Fruit fly (Drosophila melanogaster) whole organism, prepupa: ENCODE results near the gene CG32313.

Experiments
- Blimp-1 ChIP-seq: fragments of 200-800 bp; sonication (Bioruptor generic); optimal IDR thresholded peaks from 3 replicates; lab custom pipeline; 2017; ENCODE audit warnings: missing biosample characterization, missing genetic modification characterization, mild to moderate bottlenecking, moderate library complexity, missing genetic modification reagents
- CG10631 ChIP-seq: fragments of 200-800 bp; sonication (Bioruptor generic); optimal IDR thresholded peaks from 2 replicates; lab custom pipeline; 2016; ENCODE audit warnings: missing biosample characterization, missing genetic modification characterization
- CG10669 ChIP-seq: fragments of 200-800 bp; sonication (Bioruptor generic); optimal IDR thresholded peaks from 3 replicates; lab custom pipeline; 2018; ENCODE audit warnings: missing biosample characterization, mild to moderate bottlenecking, missing genetic modification characterization, moderate library complexity
- CG11294 ChIP-seq: fragments of 200-800 bp; sonication (Bioruptor generic); IDR thresholded peaks from 2 replicates; pipeline ENCODE4 v1.3.6; 2022; ENCODE audit warnings: missing biosample characterization, missing genetic modification characterization
- CG11762 ChIP-seq: fragments of 200-800 bp; sonication (Bioruptor generic); optimal IDR thresholded peaks from 3 replicates; lab custom pipeline; 2016; ENCODE audit warnings: missing biosample characterization, missing genetic modification characterization; ENCODE audit not compliant: insufficient read depth
- CG11902 ChIP-seq: fragments of 200-800 bp; sonication (Bioruptor generic); optimal IDR thresholded peaks from 3 replicates; lab custom pipeline; 2016; ENCODE audit warnings: missing biosample characterization, missing genetic modification characterization
- CG15336 ChIP-seq: fragments of 200-800 bp; sonication (Bioruptor generic); IDR thresholded peaks from 2 replicates; pipeline ENCODE4 v1.3.6; 2022; ENCODE audit warnings: missing biosample characterization, missing genetic modification characterization
- CG1621 ChIP-seq: fragments of 200-800 bp; sonication (Bioruptor generic); optimal IDR thresholded peaks from 3 replicates; lab custom pipeline; 2018; ENCODE audit warnings: missing biosample characterization, mild to moderate bottlenecking, missing genetic modification characterization
- CG16779 ChIP-seq: fragments of 200-800 bp; sonication (Bioruptor generic); optimal IDR thresholded peaks from 3 replicates; lab custom pipeline; 2017; ENCODE audit warnings: missing biosample characterization, mild to moderate bottlenecking, missing genetic modification characterization
- CG31627 ChIP-seq: fragments of 200-800 bp; sonication (Bioruptor generic); optimal IDR thresholded peaks from 3 replicates; lab custom pipeline; 2016; ENCODE audit warnings: missing biosample characterization, missing genetic modification characterization
- CG32006 ChIP-seq: fragments of 200-800 bp; sonication (Bioruptor generic); optimal IDR thresholded peaks from 3 replicates; lab custom pipeline; 2017; ENCODE audit warnings: missing biosample characterization, mild to moderate bottlenecking, missing genetic modification characterization
- CG3919 ChIP-seq: fragments of 200-800 bp; sonication (Bioruptor generic); optimal IDR thresholded peaks from 3 replicates; lab custom pipeline; 2016; ENCODE audit warnings: missing biosample characterization, missing genetic modification characterization
- CG4318 ChIP-seq: fragments of 200-800 bp; sonication (Bioruptor generic); optimal IDR thresholded peaks from 3 replicates; lab custom pipeline; 2017; ENCODE audit warnings: missing biosample characterization, mild to moderate bottlenecking, missing genetic modification characterization
- CG6163 ChIP-seq: fragments of 200-800 bp; sonication (Bioruptor generic); IDR thresholded peaks from 3 replicates; pipeline ENCODE4 v1.3.6; 2022; ENCODE audit warnings: missing biosample characterization, missing genetic modification characterization
- CG6276 ChIP-seq: fragments of 200-800 bp; sonication (Bioruptor generic); optimal IDR thresholded peaks from 2 replicates; lab custom pipeline; 2017; ENCODE audit warnings: missing biosample characterization, mild to moderate bottlenecking, missing genetic modification characterization
- CG6808 ChIP-seq: fragments of 200-800 bp; sonication (Bioruptor generic); optimal IDR thresholded peaks from 3 replicates; lab custom pipeline; 2017; ENCODE audit warnings: missing biosample characterization, missing genetic modification characterization, mild to moderate bottlenecking, moderate library complexity, missing genetic modification reagents
- CG6854 ChIP-seq: fragments of 200-800 bp; sonication (Bioruptor generic); optimal IDR thresholded peaks from 2 replicates; lab custom pipeline; 2017; ENCODE audit warnings: missing biosample characterization, mild to moderate bottlenecking, missing genetic modification characterization
- CG7368 ChIP-seq: fragments of 200-800 bp; sonication (Bioruptor generic); optimal IDR thresholded peaks from 3 replicates; lab custom pipeline; 2016; ENCODE audit warnings: missing biosample characterization, missing genetic modification characterization
- CG8119 ChIP-seq: fragments of 200-800 bp; sonication (Bioruptor generic); IDR thresholded peaks from 3 replicates; pipeline ENCODE4 v1.3.6; 2022; ENCODE audit warnings: missing biosample characterization, missing genetic modification characterization
- CG8319 ChIP-seq: fragments of 200-800 bp; sonication (Bioruptor generic); optimal IDR thresholded peaks from 3 replicates; lab custom pipeline; 2016; ENCODE audit warnings: missing biosample characterization, missing genetic modification characterization
- CG8632 ChIP-seq: fragments of 200-800 bp; sonication (Bioruptor generic); optimal IDR thresholded peaks from 3 replicates; lab custom pipeline; 2016; ENCODE audit warnings: missing biosample characterization, missing genetic modification characterization
- CG9139 ChIP-seq: fragments of 200-800 bp; sonication (Bioruptor generic); optimal IDR thresholded peaks from 3 replicates; lab custom pipeline; 2017; ENCODE audit warnings: missing biosample characterization, mild to moderate bottlenecking, missing genetic modification characterization
- Eip78C ChIP-seq: fragments of 200-800 bp; sonication (Bioruptor generic); peaks from one replicate; lab custom pipeline; 2016; ENCODE audit warnings: missing biosample characterization, missing genetic modification characterization
- Eip93F ChIP-seq: fragments of 200-800 bp; sonication (Bioruptor generic); optimal IDR thresholded peaks from 2 replicates; lab custom pipeline; 2016; ENCODE audit warnings: missing biosample characterization, mild to moderate bottlenecking, missing genetic modification characterization
- Ets21C ChIP-seq: fragments of 200-800 bp; sonication (Bioruptor generic); optimal IDR thresholded peaks from 3 replicates; lab custom pipeline; 2016; ENCODE audit warnings: missing biosample characterization, missing genetic modification characterization
- Ets96B ChIP-seq: fragments of 200-800 bp; optimal IDR thresholded peaks from 2 replicates; lab custom pipeline; 2019; ENCODE audit warnings: missing biosample characterization, mild to moderate bottlenecking, missing genetic modification characterization, moderate library complexity
- Gug ChIP-seq: fragments of 200-800 bp; sonication (Bioruptor generic); IDR thresholded peaks from 2 replicates; pipeline ENCODE4 v1.3.6; 2022; ENCODE audit warnings: missing biosample characterization, missing genetic modification characterization
- Hr38 ChIP-seq: sonication (Bioruptor generic); optimal IDR thresholded peaks from 2 replicates; lab custom pipeline; 2016; ENCODE audit warnings: missing biosample characterization, missing genetic modification characterization
- Hr39 ChIP-seq: fragments of 200-800 bp; sonication (Bioruptor generic); optimal IDR thresholded peaks from 2 replicates; lab custom pipeline; 2016; ENCODE audit warnings: missing biosample characterization, missing genetic modification characterization
- Hr4 ChIP-seq: fragments of 200-800 bp; sonication (Bioruptor generic); optimal IDR thresholded peaks from 3 replicates; lab custom pipeline; 2016; ENCODE audit warnings: missing biosample characterization, missing genetic modification characterization
- Lpt ChIP-seq: fragments of 200-800 bp; sonication (Bioruptor generic); optimal IDR thresholded peaks from 3 replicates; lab custom pipeline; 2016; ENCODE audit warnings: missing biosample characterization, missing genetic modification characterization
- Met ChIP-seq: fragments of 200-800 bp; sonication (Bioruptor generic); optimal IDR thresholded peaks from 3 replicates; lab custom pipeline; 2016; ENCODE audit warnings: missing biosample characterization, missing genetic modification characterization
- OdsH ChIP-seq: fragments of 200-800 bp; sonication (Bioruptor generic); optimal IDR thresholded peaks from 3 replicates; lab custom pipeline; 2016; ENCODE audit warnings: missing biosample characterization, missing genetic modification characterization
- Sox102F ChIP-seq: fragments of 200-800 bp; sonication (Bioruptor generic); optimal IDR thresholded peaks from 2 replicates; lab custom pipeline; 2016; ENCODE audit warnings: missing biosample characterization, mild to moderate bottlenecking, missing genetic modification characterization
- Sox15 ChIP-seq: fragments of 200-800 bp; sonication (Bioruptor generic); optimal IDR thresholded peaks from 3 replicates; lab custom pipeline; 2016; ENCODE audit warnings: missing biosample characterization, missing genetic modification characterization
- achi ChIP-seq: fragments of 200-800 bp; sonication (Bioruptor generic); optimal IDR thresholded peaks from 3 replicates; lab custom pipeline; 2016; ENCODE audit warnings: missing biosample characterization, missing genetic modification characterization
- cyc ChIP-seq: fragments of 200-800 bp; sonication (Bioruptor generic); optimal IDR thresholded peaks from 3 replicates; lab custom pipeline; 2016; ENCODE audit warnings: missing biosample characterization, missing genetic modification characterization
- dac ChIP-seq: fragments of 200-800 bp; sonication (Bioruptor generic); optimal IDR thresholded peaks from 2 replicates; lab custom pipeline; 2017; ENCODE audit warnings: missing biosample characterization, mild to moderate bottlenecking, missing genetic modification characterization
- dsx ChIP-seq: fragments of 200-800 bp; optimal IDR thresholded peaks from 3 replicates; lab custom pipeline; 2019; ENCODE audit warnings: missing biosample characterization, mild to moderate bottlenecking, missing genetic modification characterization, moderate library complexity; ENCODE audit not compliant: poor library complexity, severe bottlenecking
- eg ChIP-seq: fragments of 200-800 bp; sonication (Bioruptor generic); IDR thresholded peaks from 3 replicates; pipeline ENCODE4 v1.3.6; 2022; ENCODE audit warnings: missing biosample characterization, missing genetic modification characterization
- esn ChIP-seq: fragments of 200-800 bp; sonication (Bioruptor generic); optimal IDR thresholded peaks from 2 replicates; lab custom pipeline; 2016; ENCODE audit warnings: missing biosample characterization, mild to moderate bottlenecking, missing genetic modification characterization, moderate library complexity
- fd59A ChIP-seq: fragments of 200-800 bp; sonication (Bioruptor generic); optimal IDR thresholded peaks from 2 replicates; lab custom pipeline; 2017; ENCODE audit warnings: missing biosample characterization, mild to moderate bottlenecking, missing genetic modification characterization, missing genetic modification reagents
- fd85E ChIP-seq: fragments of 200-800 bp; sonication (Bioruptor generic); optimal IDR thresholded peaks from 3 replicates; lab custom pipeline; 2016; ENCODE audit warnings: missing biosample characterization, missing genetic modification characterization
- lz ChIP-seq: fragments of 200-800 bp; sonication (Bioruptor generic); optimal IDR thresholded peaks from 3 replicates; lab custom pipeline; 2016; ENCODE audit warnings: missing biosample characterization, missing genetic modification characterization
- net ChIP-seq: fragments of 200-800 bp; sonication (Bioruptor generic); optimal IDR thresholded peaks from 3 replicates; lab custom pipeline; 2016; ENCODE audit warnings: missing biosample characterization, missing genetic modification characterization
- pdm3 ChIP-seq: fragments of 200-800 bp; sonication (Bioruptor generic); optimal IDR thresholded peaks from 3 replicates; lab custom pipeline; 2016; ENCODE audit warnings: missing biosample characterization, missing genetic modification characterization
- salr ChIP-seq, 2 experiments: fragments of 200-800 bp; sonication (Bioruptor generic); optimal IDR thresholded peaks; 3 replicates each; lab custom pipeline; 2016 to 2018; ENCODE audit warnings: missing biosample characterization in 2 of 2, missing genetic modification characterization in 2 of 2, mild to moderate bottlenecking in 1 of 2
- spab ChIP-seq: fragments of 200-800 bp; sonication (Bioruptor generic); optimal IDR thresholded peaks from 2 replicates; lab custom pipeline; 2017; ENCODE audit warnings: missing biosample characterization, mild to moderate bottlenecking, missing genetic modification characterization, missing genetic modification reagents
- ss ChIP-seq, 2 experiments: fragments of 200-800 bp; sonication (Bioruptor generic); optimal IDR thresholded peaks; 2 replicates in 1 of 2; 3 replicates in 1 of 2; lab custom pipeline; 2017 to 2018; ENCODE audit warnings: mild to moderate bottlenecking in 2 of 2, missing biosample characterization in 2 of 2, missing genetic modification characterization in 2 of 2, moderate library complexity in 1 of 2
- topi ChIP-seq: fragments of 200-800 bp; sonication (Bioruptor generic); optimal IDR thresholded peaks from 3 replicates; lab custom pipeline; 2016; ENCODE audit warnings: missing biosample characterization, missing genetic modification characterization
- vri ChIP-seq: fragments of 200-800 bp; sonication (Bioruptor generic); optimal IDR thresholded peaks from 3 replicates; lab custom pipeline; 2016; ENCODE audit warnings: missing biosample characterization, mild to moderate bottlenecking, missing genetic modification characterization

The CG32313 gene

DNA sequence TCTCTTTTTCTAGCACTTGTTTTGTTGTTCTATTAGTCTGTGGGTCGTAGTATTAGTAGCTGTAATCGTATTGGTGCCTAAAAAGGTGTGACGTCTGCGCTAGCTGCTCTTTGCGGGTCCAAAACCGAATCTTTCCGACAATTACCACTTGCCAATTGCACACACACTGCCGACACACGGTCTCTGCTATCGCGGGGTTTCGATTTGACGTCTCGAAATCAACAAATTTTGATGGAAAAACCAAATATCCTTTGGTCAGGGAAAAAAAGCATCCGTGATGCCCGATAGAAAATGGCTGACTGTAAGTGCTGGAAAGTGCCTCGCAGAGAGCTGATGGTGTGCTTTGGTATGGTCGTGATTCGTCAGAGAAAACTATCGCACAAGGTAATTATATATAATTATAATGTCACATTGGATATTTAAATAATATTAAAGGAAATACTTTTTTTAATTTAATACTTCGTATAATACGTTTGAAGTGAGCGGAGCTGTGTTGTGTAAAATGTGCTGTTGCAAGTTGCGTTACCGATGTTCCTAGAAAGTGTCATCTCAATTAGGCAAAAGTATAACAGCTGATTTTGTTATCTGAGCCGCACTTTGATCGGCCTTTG lies 12.7 kb upstream of the CG32313 start, which contains the start of the genes Pex10 and CG12099:
Gene Pex10, plus strand, starts transcription at position 51 of the 611 bp plus-strand sequence.
Gene CG12099, minus strand, starts transcription at position 307 of the 611 bp plus-strand sequence.
- peak; percentile 80 for TF ChIP-seq Hr39 (GFP tag; lab: Kevin White, UChicago)
- peak; percentile 60; the same call in 2 of the 3 replicates for TF ChIP-seq CG8119 (GFP tag; lab: Robert Waterston, UW)
- peak; percentile 81 for TF ChIP-seq Hr4
- no peak for TF ChIP-seq pdm3 (GFP tag; lab: Kevin White, UChicago)
- peak; percentile 79 for TF ChIP-seq Eip78C (GFP tag; lab: Kevin White, UChicago)
- TF ChIP-seq CG10669 (GFP tag; lab: Kevin White, UChicago), result peak; percentile 73
- TF ChIP-seq Gug, result peak; percentile 87
- peak; percentile 74 for TF ChIP-seq CG15336 (GFP tag; lab: Robert Waterston, UW)
- TF ChIP-seq Eip93F (GFP tag; lab: Kevin White, UChicago), result peak; percentile 58
- TF ChIP-seq spab (GFP tag; lab: Kevin White, UChicago), result peak; percentile 38
- TF ChIP-seq Lpt, result peak; percentile 62
- peak; percentile 78 for TF ChIP-seq cyc (GFP tag; lab: Kevin White, UChicago)
- TF ChIP-seq ss (GFP tag; optimal IDR thresholded peaks at IDR 0.05; lab: Kevin White, UChicago), result peak; percentile 69 to 76
- TF ChIP-seq eg, result peak; percentile 81
- peak; percentile 68 for TF ChIP-seq CG4318 (GFP tag; lab: Kevin White, UChicago)
- no peak for TF ChIP-seq Hr38 (GFP tag; lab: Kevin White, UChicago)
- TF ChIP-seq CG6276 (GFP tag; lab: Kevin White, UChicago), result peak; percentile 18
- TF ChIP-seq CG8632, result peak; percentile 81
- peak; percentile 82 for TF ChIP-seq dac
- peak; percentile 67 for TF ChIP-seq CG8319 (GFP tag; lab: Kevin White, UChicago)
- TF ChIP-seq CG6163 (GFP tag; lab: Robert Waterston, UW), result peak; percentile 86
- peak; percentile 65 for TF ChIP-seq dsx (GFP tag; lab: Kevin White, UChicago)
- TF ChIP-seq Sox102F (GFP tag; lab: Kevin White, UChicago), result peak; percentile 82
- TF ChIP-seq achi (GFP tag; lab: Kevin White, UChicago), result peak; percentile 86
- peak; percentile 83 for TF ChIP-seq CG31627
- no peak for TF ChIP-seq Met (GFP tag; lab: Kevin White, UChicago)
- peak; percentile 65 for TF ChIP-seq CG11762
- TF ChIP-seq CG11294 (GFP tag; lab: Robert Waterston, UW), result peak; percentile 75
- TF ChIP-seq CG6808 (GFP tag; lab: Kevin White, UChicago), result peak; percentile 78
- peak; percentile 94 for TF ChIP-seq CG10631 (GFP tag; lab: Kevin White, UChicago)
- peak; percentile 79 for TF ChIP-seq CG11902
- peak; percentile 78 for TF ChIP-seq vri (GFP tag; lab: Kevin White, UChicago)
- TF ChIP-seq topi (GFP tag; lab: Kevin White, UChicago), result peak; percentile 75
- peak; percentile 84 for TF ChIP-seq CG3919 (GFP tag; lab: Kevin White, UChicago)
- TF ChIP-seq OdsH (GFP tag; lab: Kevin White, UChicago), result peak; percentile 90
- TF ChIP-seq salr (GFP tag; optimal IDR thresholded peaks at IDR 0.05; lab: Kevin White, UChicago), result peak in 1 of 2 experiments; percentile 54
- peak; percentile 69 for TF ChIP-seq Ets21C
- peak; percentile 20 for TF ChIP-seq fd85E
- peak; percentile 79 for TF ChIP-seq Sox15 (GFP tag; lab: Kevin White, UChicago)
- peak; percentile 76 for TF ChIP-seq net
- peak; percentile 58 for TF ChIP-seq CG1621 (tag; lab: Kevin White, UChicago)
- peak; percentile 83 for TF ChIP-seq lz (GFP tag; lab: Kevin White, UChicago)
- TF ChIP-seq CG32006, result peak; percentile 83
- peak; percentile 58 for TF ChIP-seq Blimp-1 (GFP tag; lab: Kevin White, UChicago)
- peak; percentile 71 for TF ChIP-seq Ets96B (tag; lab: Kevin White, UChicago)
- peak; percentile 88 for TF ChIP-seq esn (GFP tag; lab: Kevin White, UChicago)
- TF ChIP-seq CG6854, result peak; percentile 69
- TF ChIP-seq CG9139 (GFP tag; lab: Kevin White, UChicago), result peak; percentile 39
- peak; percentile 42 for TF ChIP-seq CG16779
- peak; percentile 69 for TF ChIP-seq CG7368 (GFP tag; lab: Kevin White, UChicago)
- TF ChIP-seq fd59A (GFP tag; lab: Kevin White, UChicago), result peak; percentile 67
